Worm (Caenorhabditis elegans) whole organism, young adult: ENCODE measurements around the gene cest-17.

Experiments
- C06A6.2 ChIP-seq: fragments of 200-800 bp; sonication (Bioruptor generic); conservative IDR thresholded peaks from 2 replicates; pipeline ENCODE4 v1.3.6; 2022; ENCODE audit warnings: missing genetic modification characterization, missing compliant biosample characterization
- ama-1 ChIP-seq, 3 experiments: fragments of 150-350 bp in 1 of 3; sonication (generic microtip) in 2 of 3; optimal IDR thresholded peaks; 2 replicates each; lab custom pipeline; 2014 to 2018; ENCODE audit warnings: missing biosample characterization in 2 of 3, missing genetic modification characterization in 2 of 3, missing genetic modification reagents in 2 of 3
- cebp-1 ChIP-seq, 2 experiments: fragments of 200-800 bp in 1 of 2; sonication (Bioruptor generic) in 1 of 2; sonication (generic microtip) in 1 of 2; IDR thresholded peaks in 1 of 2; optimal IDR thresholded peaks in 1 of 2; 2 replicates each; pipeline versions ENCODE4 v1.3.6 to Lab custom; 2017 to 2022; ENCODE audit warnings: missing compliant biosample characterization in 2 of 2, missing genetic modification characterization in 2 of 2, mild to moderate bottlenecking in 1 of 2, missing genetic modification reagents in 1 of 2, moderate library complexity in 1 of 2
- ceh-58 ChIP-seq: fragments of 200-800 bp; sonication (Bioruptor generic); IDR thresholded peaks from 2 replicates; pipeline ENCODE4 v1.3.6; 2022; ENCODE audit warnings: missing genetic modification characterization, missing compliant biosample characterization
- lin-26 ChIP-seq: fragments of 200-800 bp; sonication (Bioruptor generic); IDR thresholded peaks from 2 replicates; pipeline ENCODE4 v1.3.6; 2022; ENCODE audit warnings: missing genetic modification reagents, missing genetic modification characterization, missing compliant biosample characterization
- rpc-1 ChIP-seq, 2 experiments: fragments of 150-350 bp in 1 of 2; sonication (generic microtip) in 1 of 2; optimal IDR thresholded peaks; 2 replicates each; lab custom pipeline; 2014 to 2018; ENCODE audit warnings: missing biosample characterization in 1 of 2, missing genetic modification characterization in 1 of 2, missing genetic modification reagents in 1 of 2, missing genotype in 1 of 2
- sea-2 ChIP-seq: fragments of 200-800 bp; sonication (Bioruptor generic); IDR thresholded peaks from 2 replicates; pipeline ENCODE4 v1.3.6; 2022; ENCODE audit warnings: missing genetic modification characterization, missing compliant biosample characterization
- snpc-4 ChIP-seq, 5 experiments: fragments of 150-350 bp in 1 of 5; sonication (generic microtip) in 4 of 5; optimal IDR thresholded peaks; 2 replicates each; lab custom pipeline; 2014 to 2018; ENCODE audit warnings: missing genetic modification characterization in 5 of 5, missing biosample characterization in 3 of 5, antibody characterized with exemption in 2 of 5, mild to moderate bottlenecking in 2 of 5, missing compliant biosample characterization in 2 of 5, missing genotype in 2 of 5, moderate library complexity in 2 of 5, missing genetic modification reagents in 1 of 5
- unc-130 ChIP-seq: sonication (generic microtip); optimal IDR thresholded peaks from 2 replicates; lab custom pipeline; 2016; ENCODE audit warnings: missing genetic modification reagents, missing genetic modification characterization, missing compliant biosample characterization

DNA sequence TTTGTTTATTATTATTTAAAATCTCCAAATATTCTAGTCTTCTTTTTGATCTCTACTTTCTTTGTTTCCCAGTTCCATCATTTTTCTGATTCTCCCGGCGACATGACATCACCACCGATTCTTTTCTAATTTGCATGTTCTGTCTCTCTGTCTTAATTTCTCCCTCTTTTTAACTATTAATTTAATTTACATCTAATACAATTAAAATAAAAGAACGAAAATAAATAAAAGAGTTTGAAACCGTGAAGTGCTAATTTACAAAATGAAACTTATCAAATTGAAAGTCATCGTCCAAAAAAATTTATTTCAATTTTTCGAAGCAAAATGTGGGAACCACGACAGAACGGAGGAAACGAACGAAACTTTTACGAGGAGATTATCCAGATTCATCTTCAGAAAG is 43.5 kb upstream of the cest-17 start, which contains the start of gene F20D6.6:
- TF ChIP-seq rpc-1 (optimal IDR thresholded peaks at IDR 0.05; lab: Kevin White, UChicago), result no peak
- TF ChIP-seq rpc-1 (tag; optimal IDR thresholded peaks at IDR 0.05; lab: Kevin White, UChicago), result no peak
- TF ChIP-seq ceh-58 (GFP tag; lab: Robert Waterston, UW), result no peak
- no peak for TF ChIP-seq sea-2 (GFP tag; lab: Robert Waterston, UW)
- no peak for TF ChIP-seq snpc-4 (GFP tag; optimal IDR thresholded peaks at IDR 0.05; lab: Kevin White, UChicago)
- no peak for TF ChIP-seq snpc-4 (tag; optimal IDR thresholded peaks at IDR 0.05; lab: Kevin White, UChicago)
- no peak for TF ChIP-seq C06A6.2 (GFP tag; lab: Robert Waterston, UW)
- no peak for TF ChIP-seq cebp-1 (GFP tag; IDR thresholded peaks at IDR 0.05; lab: Robert Waterston, UW)
- TF ChIP-seq cebp-1 (tag; optimal IDR thresholded peaks at IDR 0.05; lab: Kevin White, UChicago), result no peak
- no peak for TF ChIP-seq ama-1 (optimal IDR thresholded peaks at IDR 0.05; lab: Kevin White, UChicago)
- TF ChIP-seq ama-1 (GFP tag; optimal IDR thresholded peaks at IDR 0.05; lab: Kevin White, UChicago), result no peak
- no peak for TF ChIP-seq lin-26 (GFP tag; lab: Robert Waterston, UW)
- no peak for TF ChIP-seq unc-130 (GFP tag; lab: Kevin White, UChicago)
